Worm (Caenorhabditis elegans): Measurements from ENCODE around the gene nhr-255.

nhr-255 gene

DNA sequence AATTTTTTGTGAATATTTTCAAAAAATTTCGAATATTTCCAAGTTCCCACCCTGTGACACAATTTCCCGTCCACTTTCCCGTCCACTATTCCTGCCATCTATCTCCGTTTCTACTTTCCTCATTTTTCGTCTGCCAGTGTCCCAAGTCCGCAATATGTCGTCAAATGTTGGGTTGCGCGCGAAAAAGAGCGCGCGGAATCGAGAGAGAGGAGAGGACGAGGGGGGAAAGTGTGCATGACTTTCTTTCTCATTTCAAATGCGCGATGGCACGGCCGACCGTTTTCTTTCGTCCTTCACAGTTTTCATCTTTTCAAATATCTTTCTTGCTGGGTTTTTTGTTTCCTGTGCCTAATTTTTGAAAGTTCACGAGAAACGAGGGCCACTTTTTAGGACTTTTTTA, 17.4 kb upstream of the nhr-255 start:
- TF ChIP-seq ztf-4 (tag; optimal IDR thresholded peaks at IDR 0.05) (no peak), ets-5 (GFP tag; IDR thresholded peaks at IDR 0.05) (no peak), unc-130 (tag; optimal IDR thresholded peaks at IDR 0.05) (peak; percentile 75), fos-1 (tag; optimal IDR thresholded peaks at IDR 0.05) (no peak), zip-4 (GFP tag; optimal IDR thresholded peaks at IDR 0.05) (no peak), lin-14 (GFP tag; optimal IDR thresholded peaks at IDR 0.05) (peak; percentile 83), aha-1 (tag; optimal IDR thresholded peaks at IDR 0.05) (no peak), pax-3 (tag; optimal IDR thresholded peaks at IDR 0.05) (no peak), ama-1 (optimal IDR thresholded peaks at IDR 0.05) (no peak), nhr-76 (tag; optimal IDR thresholded peaks at IDR 0.05) (no peak), swsn-7 (tag; optimal IDR thresholded peaks at IDR 0.05) (peak; percentile 76), nhr-71 (tag; optimal IDR thresholded peaks at IDR 0.05) (peak; percentile 78), nhr-19 (GFP tag; conservative IDR thresholded peaks at IDR 0.05) (peak; percentile 67), dpl-1 (GFP tag; optimal IDR thresholded peaks at IDR 0.05) (peak; percentile 68 to 73 (median 73)), ces-1 (GFP tag; optimal IDR thresholded peaks at IDR 0.05) (no peak), grh-1 (GFP tag; IDR thresholded peaks at IDR 0.05) (peak; percentile 34; the same call in 1 of the 2 replicates), lin-15B (tag; optimal IDR thresholded peaks at IDR 0.05) (peak; percentile 93), efl-3 (GFP tag; optimal IDR thresholded peaks at IDR 0.05) (no peak), fkh-4 (tag; optimal IDR thresholded peaks at IDR 0.05; ENCODE audit: borderline replicate concordance) (no peak), nhr-237 (tag; optimal IDR thresholded peaks at IDR 0.05) (no peak), zag-1 (tag; optimal IDR thresholded peaks at IDR 0.05) (no peak), nhr-85 (tag) (peak; percentile 87), nhr-28 (tag; optimal IDR thresholded peaks at IDR 0.05) (no peak), lin-39 (tag; optimal IDR thresholded peaks at IDR 0.05) (no peak), Y116A8C.19 (tag; optimal IDR thresholded peaks at IDR 0.05; ENCODE audit: borderline replicate concordance) (no peak), C34B4.2 (tag; optimal IDR thresholded peaks at IDR 0.05) (no peak), ceh-8 (GFP tag; optimal IDR thresholded peaks at IDR 0.05) (no peak), F16B12.6 (tag; optimal IDR thresholded peaks at IDR 0.05) (peak; percentile 93), sup-37 (GFP tag; optimal IDR thresholded peaks at IDR 0.05) (no peak), snu-23 (GFP tag; optimal IDR thresholded peaks at IDR 0.05) (peak; percentile 83), nhr-84 (tag; optimal IDR thresholded peaks at IDR 0.05) (no peak), pqm-1 (tag; optimal IDR thresholded peaks at IDR 0.05) (no peak), irx-1 (tag; optimal IDR thresholded peaks at IDR 0.05) (peak; percentile 45), fkh-8 (tag; optimal IDR thresholded peaks at IDR 0.05) (no peak), jun-1 (tag; optimal IDR thresholded peaks at IDR 0.05) (peak; percentile 48), ceh-82 (tag; optimal IDR thresholded peaks at IDR 0.05) (peak; percentile 33 to 69 (median 57)), unc-30 (tag; optimal IDR thresholded peaks at IDR 0.05) (no peak), egl-13 (tag; optimal IDR thresholded peaks at IDR 0.05) (no peak), sptf-1 (tag; optimal IDR thresholded peaks at IDR 0.05) (no peak), C16A3.4 (tag; optimal IDR thresholded peaks at IDR 0.05) (peak; percentile 69), blmp-1 (tag; optimal IDR thresholded peaks at IDR 0.05) (peak; percentile 97), nhr-90 (tag; optimal IDR thresholded peaks at IDR 0.05; ENCODE audit: poor library complexity) (peak; percentile 68), lsy-2 (tag; optimal IDR thresholded peaks at IDR 0.05) (peak; percentile 64 to 74), vab-15 (tag; optimal IDR thresholded peaks at IDR 0.05) (no peak), snpc-4 (tag; optimal IDR thresholded peaks at IDR 0.05) (peak; percentile 62), ceh-88 (GFP tag; IDR thresholded peaks at IDR 0.05) (no peak), mdl-1 (tag; optimal IDR thresholded peaks at IDR 0.05) (peak in 1 of 2 experiments; percentile 81), unc-86 (tag; optimal IDR thresholded peaks at IDR 0.05) (peak; percentile 65), isw-1 (GFP tag; IDR thresholded peaks at IDR 0.05) (peak; percentile 14; the same call in 1 of the 2 replicates), lir-3 (tag; optimal IDR thresholded peaks at IDR 0.05; ENCODE audit: poor library complexity) (no peak), alr-1 (tag; optimal IDR thresholded peaks at IDR 0.05; ENCODE audit: borderline replicate concordance) (no peak), hlh-17 (GFP tag; optimal IDR thresholded peaks at IDR 0.05; ENCODE audit: borderline replicate concordance) (no peak), mep-1 (tag; optimal IDR thresholded peaks at IDR 0.05) (peak; percentile 89), tbx-2 (tag; optimal IDR thresholded peaks at IDR 0.05) (peak; percentile 70)

All from whole organism, L1 larva.